4 fruit fly cellular contexts compared by ENCODE assay signal in genomic region chr3L:4185259-4185658, dm6.
A peak's percentile ranks its signal among the peaks of the same experiment; 100 is the strongest.
TF ChIP-seq lines count a peak whose summit lies in the region.

No protein-coding gene starts in this region.

- TF ChIP-seq CTCF in whole organism, embryonic (GFP tag; optimal IDR thresholded peaks at IDR 0.05; lab: Kevin White, UChicago), result no peak

TF ChIP-seq in whole organism, adult, 20 proteins besides CTCF, POLR2A, EP300 and RAD21:
- TF ChIP-seq pad (GFP tag; optimal IDR thresholded peaks at IDR 0.05; lab: Kevin White, UChicago) (no peak), CG7101 (tag; optimal IDR thresholded peaks at IDR 0.05; lab: Kevin White, UChicago) (no peak), Crg-1 (GFP tag; optimal IDR thresholded peaks at IDR 0.05; lab: Kevin White, UChicago) (no peak), cnc (optimal IDR thresholded peaks at IDR 0.05; lab: Kevin White, UChicago) (no peak), CG5204 (GFP tag; optimal IDR thresholded peaks at IDR 0.05; lab: Kevin White, UChicago) (no peak), CG11617 (GFP tag; optimal IDR thresholded peaks at IDR 0.05; lab: Kevin White, UChicago) (no peak), cic (GFP tag; optimal IDR thresholded peaks at IDR 0.05; lab: Kevin White, UChicago) (peak; percentile 74), toe (GFP tag; optimal IDR thresholded peaks at IDR 0.05; lab: Kevin White, UChicago) (no peak), Mnt (GFP tag; optimal IDR thresholded peaks at IDR 0.05; lab: Kevin White, UChicago) (peak; percentile 85), CG12768 (GFP tag; optimal IDR thresholded peaks at IDR 0.05; lab: Kevin White, UChicago) (no peak), CG14711 (tag; optimal IDR thresholded peaks at IDR 0.05; lab: Kevin White, UChicago) (no peak), bab1 (GFP tag; optimal IDR thresholded peaks at IDR 0.05; lab: Kevin White, UChicago) (no peak), CG33017 (tag; optimal IDR thresholded peaks at IDR 0.05; lab: Kevin White, UChicago) (no peak), CG1620 (GFP tag; optimal IDR thresholded peaks at IDR 0.05; lab: Kevin White, UChicago) (no peak), CG7045 (GFP tag; optimal IDR thresholded peaks at IDR 0.05; lab: Kevin White, UChicago) (no peak), kay (GFP tag; lab: Kevin White, UChicago; ENCODE audit: borderline replicate concordance) (no peak), tj (GFP tag; optimal IDR thresholded peaks at IDR 0.05; lab: Kevin White, UChicago) (no peak), ovo (GFP tag; optimal IDR thresholded peaks at IDR 0.05; lab: Kevin White, UChicago) (no peak)

TF ChIP-seq in whole organism, embryonic, 481 proteins besides CTCF, POLR2A, EP300 and RAD21 (continues in another document):
- TF ChIP-seq Neu2 (GFP tag; optimal IDR thresholded peaks at IDR 0.05; lab: Kevin White, UChicago; ENCODE audit: borderline replicate concordance) (no peak), Blimp-1 (GFP tag; optimal IDR thresholded peaks at IDR 0.05; lab: Kevin White, UChicago) (no peak), Hmr (GFP tag; optimal IDR thresholded peaks at IDR 0.05; lab: Kevin White, UChicago) (no peak), sd (tag; optimal IDR thresholded peaks at IDR 0.05; lab: Kevin White, UChicago) (peak; percentile 69), crol (GFP tag; IDR thresholded peaks at IDR 0.05; lab: Robert Waterston, UW) (peak; percentile 86), scrt (GFP tag; optimal IDR thresholded peaks at IDR 0.05; lab: Kevin White, UChicago) (peak; percentile 0), Deaf1 (tag; optimal IDR thresholded peaks at IDR 0.05; lab: Kevin White, UChicago) (peak; percentile 80), Sry-β (GFP tag; optimal IDR thresholded peaks at IDR 0.05; lab: Kevin White, UChicago) (no peak), chn (GFP tag; optimal IDR thresholded peaks at IDR 0.05; lab: Kevin White, UChicago) (no peak), CG10274 (GFP tag; optimal IDR thresholded peaks at IDR 0.05; lab: Kevin White, UChicago) (no peak), seq (GFP tag; IDR thresholded peaks at IDR 0.05; lab: Robert Waterston, UW) (0 out of 2 replicates have a peak, but pooled peaks have one; percentile 29), MBD-R2 (GFP tag; IDR thresholded peaks at IDR 0.05; lab: Robert Waterston, UW) (0 out of 2 replicates have a peak, but pooled peaks have one; percentile 13), pho (GFP tag; optimal IDR thresholded peaks at IDR 0.05; lab: Kevin White, UChicago) (no peak), Scr (GFP tag; IDR thresholded peaks at IDR 0.05; lab: Robert Waterston, UW; ENCODE audit: partially characterized antibody) (0 out of 2 replicates have a peak, but pooled peaks have one; percentile 14), Bgb (GFP tag; IDR thresholded peaks at IDR 0.05; lab: Robert Waterston, UW; ENCODE audit: partially characterized antibody) (peak; percentile 19; the same call in 1 of the 2 replicates), rib (GFP tag; IDR thresholded peaks at IDR 0.05; lab: Robert Waterston, UW) (0 out of 2 replicates have a peak, but pooled peaks have one; percentile 30), danr (GFP tag; IDR thresholded peaks at IDR 0.05; lab: Robert Waterston, UW) (no peak), Med (GFP tag; lab: Kevin White, UChicago) (peak; percentile 49), CG15269 (tag; optimal IDR thresholded peaks at IDR 0.05; lab: Kevin White, UChicago) (no peak), gcm2 (GFP tag; optimal IDR thresholded peaks at IDR 0.05; lab: Kevin White, UChicago) (no peak), chinmo (GFP tag; IDR thresholded peaks at IDR 0.05; lab: Robert Waterston, UW; ENCODE audit: partially characterized antibody) (0 out of 4 replicates have a peak, but pooled peaks have one; percentile 25), cato (GFP tag; optimal IDR thresholded peaks at IDR 0.05; lab: Kevin White, UChicago; ENCODE audit: borderline replicate concordance) (no peak), onecut (GFP tag; IDR thresholded peaks at IDR 0.05; lab: Robert Waterston, UW) (peak; percentile 98)

TF ChIP-seq in whole organism, prepupa, 60 proteins besides CTCF, POLR2A, EP300 and RAD21:
- TF ChIP-seq CG16779 (tag; optimal IDR thresholded peaks at IDR 0.05; lab: Kevin White, UChicago) (peak; percentile 6), CG10669 (GFP tag; optimal IDR thresholded peaks at IDR 0.05; lab: Kevin White, UChicago) (no peak)

TF ChIP-seq in whole organism, pupa, 21 proteins besides CTCF, POLR2A, EP300 and RAD21:
- TF ChIP-seq CG12605 (GFP tag; IDR thresholded peaks at IDR 0.05; lab: Robert Waterston, UW) (0 out of 2 replicates have a peak, but pooled peaks have one; percentile 27), CG17806 (tag; optimal IDR thresholded peaks at IDR 0.05; lab: Kevin White, UChicago) (no peak)
